Worm (Caenorhabditis elegans) whole organism, midembryonic: ENCODE results near the gene Y48E1C.1.

Source experiments
- T22C8.4 ChIP-seq: fragments of 200-800 bp; sonication (Bioruptor generic); IDR thresholded peaks from 2 replicates; pipeline ENCODE4 v1.3.6; 2022; ENCODE audit warnings: missing genetic modification characterization, missing compliant biosample characterization
- cog-1 ChIP-seq: sonication (generic microtip); optimal IDR thresholded peaks from 2 replicates; lab custom pipeline; 2016; ENCODE audit warnings: missing genetic modification characterization, missing compliant biosample characterization
- flt-1 ChIP-seq: fragments of 200-800 bp; sonication (Bioruptor generic); IDR thresholded peaks from 2 replicates; pipeline ENCODE4 v1.3.6; 2022; ENCODE audit warnings: missing genetic modification characterization, missing compliant biosample characterization
- klf-2 ChIP-seq: fragments of 200-800 bp; sonication (Bioruptor generic); conservative IDR thresholded peaks from 2 replicates; pipeline ENCODE4 v1.3.6; 2022; ENCODE audit warnings: missing genetic modification reagents, missing genetic modification characterization, missing compliant biosample characterization
- med-1 ChIP-seq: sonication (generic microtip); optimal IDR thresholded peaks from 2 replicates; lab custom pipeline; 2017; ENCODE audit warnings: missing genetic modification characterization, mild to moderate bottlenecking, missing compliant biosample characterization, antibody characterized with exemption, missing genetic modification reagents; ENCODE audit not compliant: insufficient read depth
- ref-1 ChIP-seq: fragments of 200-800 bp; sonication (Bioruptor generic); conservative IDR thresholded peaks from 2 replicates; pipeline ENCODE4 v1.3.6; 2022; ENCODE audit warnings: missing genetic modification reagents, missing genetic modification characterization, missing compliant biosample characterization
- tab-1 ChIP-seq: fragments of 200-800 bp; sonication (Bioruptor generic); IDR thresholded peaks from 2 replicates; pipeline ENCODE4 v1.3.6; 2022; ENCODE audit warnings: missing genetic modification characterization, missing compliant biosample characterization
- ztf-23 ChIP-seq: fragments of 200-800 bp; sonication (Bioruptor generic); IDR thresholded peaks from 2 replicates; pipeline ENCODE4 v1.3.6; 2022; ENCODE audit warnings: missing genetic modification reagents, missing genetic modification characterization, missing compliant biosample characterization
- ztf-29 ChIP-seq: fragments of 200-800 bp; sonication (Bioruptor generic); IDR thresholded peaks from 2 replicates; pipeline ENCODE4 v1.3.6; 2022; ENCODE audit warnings: missing genetic modification reagents, missing genetic modification characterization, missing compliant biosample characterization

The Y48E1C.1 gene

DNA sequence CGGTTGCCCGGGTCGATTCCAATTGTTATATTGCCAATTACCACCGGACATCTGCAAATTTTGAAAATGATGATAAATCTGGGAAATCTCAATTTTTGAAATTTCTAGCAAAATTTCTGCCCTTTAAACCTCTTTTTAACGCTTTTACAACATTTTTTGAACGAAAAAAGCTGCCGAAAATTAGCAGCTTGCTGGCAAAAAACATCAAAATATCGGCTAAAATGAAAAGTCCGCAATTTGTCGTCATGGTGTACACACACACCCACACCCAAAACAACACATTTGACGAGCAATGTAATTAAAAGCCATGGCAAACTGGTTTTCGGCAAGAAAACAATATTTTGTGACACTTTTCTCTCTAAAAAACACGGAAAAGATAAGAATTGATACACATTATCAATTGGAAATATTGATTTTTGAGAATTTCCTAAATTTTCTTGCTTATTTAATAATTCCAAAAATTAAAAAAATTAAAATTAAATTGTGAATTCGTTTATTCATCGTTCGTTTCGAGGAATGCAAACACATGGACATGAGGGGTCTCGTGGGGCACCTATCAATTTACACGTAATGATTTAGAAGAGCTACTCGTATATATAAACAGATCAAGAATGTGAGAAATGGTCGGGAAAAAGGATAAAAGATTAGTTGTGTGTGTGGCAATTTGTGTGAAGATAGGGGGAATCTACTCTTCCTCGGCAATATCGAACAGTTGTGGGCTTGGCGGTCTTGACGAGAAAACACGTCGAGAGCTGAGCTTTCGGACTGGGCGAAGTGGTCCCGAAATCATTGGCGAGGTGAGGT lies 46.0 kb downstream of the Y48E1C.1 start, which contains the start of gene pqn-27:
pqn-27 (minus strand) TSS at position 51 of the 804 bp plus-strand sequence.
- TF ChIP-seq ref-1, result 0 out of 2 replicates have a peak, but pooled peaks have one; percentile 6
- TF ChIP-seq cog-1 (tag; lab: Kevin White, UChicago), result peak; percentile 60
- TF ChIP-seq flt-1 (GFP tag; lab: Robert Waterston, UW), result 0 out of 2 replicates have a peak, but pooled peaks have one; percentile 6
- no peak for TF ChIP-seq T22C8.4 (GFP tag; lab: Robert Waterston, UW)

ce11 chrII:13461604-13462375 lies 47.0 kb downstream of the Y48E1C.1 start:
- TF ChIP-seq ztf-29 (GFP tag; lab: Robert Waterston, UW) (no peak), T22C8.4 (GFP tag; lab: Robert Waterston, UW) (no peak), tab-1 (GFP tag; lab: Robert Waterston, UW) (no peak), ztf-23 (GFP tag; lab: Robert Waterston, UW) (no peak), med-1 (GFP tag; lab: Kevin White, UChicago) (no peak), klf-2 (GFP tag; lab: Robert Waterston, UW) (no peak), ref-1 (no peak), flt-1 (GFP tag; lab: Robert Waterston, UW) (peak; percentile 69; the same call in 1 of the 2 replicates), cog-1 (tag; lab: Kevin White, UChicago) (peak; percentile 70)

DNA sequence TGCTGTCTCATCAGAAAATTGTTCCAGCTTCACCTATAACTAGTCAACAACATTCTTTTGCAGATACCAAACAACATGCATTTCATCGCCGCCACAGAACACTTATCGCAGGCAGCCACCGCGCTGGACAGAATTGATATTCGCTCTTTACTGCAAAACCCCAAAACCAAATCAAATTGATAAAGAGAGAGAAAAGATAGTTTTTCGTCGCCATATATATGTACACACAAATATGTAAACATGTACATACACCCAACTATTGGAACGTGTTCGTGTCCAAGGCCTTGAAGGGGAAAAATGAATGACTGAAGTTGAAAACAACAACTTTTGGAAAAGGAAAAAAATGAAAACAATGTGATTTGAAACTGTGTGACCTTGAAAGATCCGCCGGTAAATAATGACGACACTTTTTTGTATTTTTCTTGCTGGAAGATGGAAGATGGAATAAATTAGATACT lies 50.6 kb downstream of the Y48E1C.1 start:
- no peak for TF ChIP-seq ztf-23 (GFP tag; lab: Robert Waterston, UW)
- TF ChIP-seq cog-1 (tag; lab: Kevin White, UChicago), result no peak
- no peak for TF ChIP-seq T22C8.4 (GFP tag; lab: Robert Waterston, UW)
- no peak for TF ChIP-seq tab-1 (GFP tag; lab: Robert Waterston, UW)
- no peak for TF ChIP-seq ref-1
- no peak for TF ChIP-seq med-1 (GFP tag; lab: Kevin White, UChicago)
- TF ChIP-seq ztf-29 (GFP tag; lab: Robert Waterston, UW), result no peak
- TF ChIP-seq klf-2 (GFP tag; lab: Robert Waterston, UW), result no peak
- TF ChIP-seq flt-1 (GFP tag; lab: Robert Waterston, UW), result no peak

ce11 chrII:13467838-13468389 lies 53.1 kb downstream of the Y48E1C.1 start:
- TF ChIP-seq ref-1 (no peak), cog-1 (tag; lab: Kevin White, UChicago) (no peak), tab-1 (GFP tag; lab: Robert Waterston, UW) (no peak), T22C8.4 (GFP tag; lab: Robert Waterston, UW) (no peak), med-1 (GFP tag; lab: Kevin White, UChicago) (no peak), ztf-29 (GFP tag; lab: Robert Waterston, UW) (no peak), flt-1 (GFP tag; lab: Robert Waterston, UW) (no peak), ztf-23 (GFP tag; lab: Robert Waterston, UW) (no peak), klf-2 (GFP tag; lab: Robert Waterston, UW) (no peak)

DNA sequence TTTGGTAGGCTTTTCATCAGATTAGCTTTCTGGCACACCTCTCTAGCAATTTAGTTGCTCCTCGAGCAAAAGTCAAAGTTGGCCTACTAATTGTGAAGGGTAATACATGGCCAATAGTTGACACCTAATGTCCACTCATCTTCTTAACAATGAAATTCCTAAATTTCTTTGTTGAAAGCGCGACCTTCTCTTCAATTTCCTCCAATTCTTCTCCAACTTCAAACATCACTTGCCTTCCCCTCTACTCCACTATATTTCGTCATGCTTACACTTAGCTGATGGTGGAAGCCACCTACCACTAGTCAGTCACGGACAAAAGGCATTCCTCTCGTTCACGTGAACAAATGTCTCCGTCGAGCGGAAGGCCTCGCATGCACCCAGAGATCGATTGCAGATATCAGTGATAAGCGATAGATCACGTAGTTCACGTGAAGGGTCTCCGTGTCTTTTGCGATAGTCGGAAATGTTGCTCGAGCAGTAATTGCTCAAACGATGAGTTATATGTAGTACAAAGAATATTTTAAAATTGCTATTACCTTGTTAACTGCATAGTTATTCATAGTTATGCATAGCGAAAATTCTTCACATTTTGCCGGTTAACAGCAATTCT lies 54.3 kb downstream of the Y48E1C.1 start, which contains the start of gene E01G4.3:
E01G4.3 (minus strand) TSS at position 560 of the 610 bp plus-strand sequence.
- TF ChIP-seq flt-1 (GFP tag; lab: Robert Waterston, UW) (no peak), tab-1 (GFP tag; lab: Robert Waterston, UW) (no peak), ztf-23 (GFP tag; lab: Robert Waterston, UW) (no peak), cog-1 (tag; lab: Kevin White, UChicago) (no peak), T22C8.4 (GFP tag; lab: Robert Waterston, UW) (no peak), ref-1 (no peak)

- TF ChIP-seq klf-2 (GFP tag; lab: Robert Waterston, UW), result no peak
- no peak for TF ChIP-seq ztf-29 (GFP tag; lab: Robert Waterston, UW)
- no peak for TF ChIP-seq tab-1 (GFP tag; lab: Robert Waterston, UW)
- TF ChIP-seq cog-1 (tag; lab: Kevin White, UChicago), result no peak
- no peak for TF ChIP-seq flt-1 (GFP tag; lab: Robert Waterston, UW)
- TF ChIP-seq ref-1, result no peak
- TF ChIP-seq med-1 (GFP tag; lab: Kevin White, UChicago), result no peak
- TF ChIP-seq ztf-23 (GFP tag; lab: Robert Waterston, UW), result no peak
- no peak for TF ChIP-seq T22C8.4 (GFP tag; lab: Robert Waterston, UW)
These were observed 55.8 kb downstream of the Y48E1C.1 start for ce11 chrII:13470655-13471054.

DNA sequence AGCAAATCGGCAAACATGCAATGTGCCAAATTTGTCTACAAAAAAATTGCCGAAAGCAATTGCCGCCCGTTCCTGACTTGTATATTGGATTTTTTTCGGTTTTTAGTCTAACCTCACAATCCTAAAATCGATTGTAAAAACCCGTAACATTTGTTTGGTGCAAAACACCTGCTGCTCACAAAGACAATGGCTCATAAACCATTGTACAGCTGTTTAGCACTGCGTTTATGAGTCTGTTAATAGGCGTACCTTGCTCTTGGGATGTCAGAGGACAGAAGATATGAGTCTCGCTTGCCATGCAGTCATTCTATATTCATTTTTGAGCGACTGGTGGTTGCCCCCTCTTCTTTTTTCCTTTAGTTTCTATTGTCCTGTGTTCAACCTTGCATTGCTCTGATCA lies 57.3 kb downstream of the Y48E1C.1 start, which contains the start of gene E01G4.5:
E01G4.5 (plus strand) TSS at position 301 of the 400 bp plus-strand sequence.
- TF ChIP-seq tab-1 (GFP tag; lab: Robert Waterston, UW), result no peak
- no peak for TF ChIP-seq ref-1
- TF ChIP-seq klf-2 (GFP tag; lab: Robert Waterston, UW), result no peak
- no peak for TF ChIP-seq med-1 (GFP tag; lab: Kevin White, UChicago)
- no peak for TF ChIP-seq T22C8.4 (GFP tag; lab: Robert Waterston, UW)
- TF ChIP-seq ztf-23 (GFP tag; lab: Robert Waterston, UW), result no peak
- TF ChIP-seq ztf-29 (GFP tag; lab: Robert Waterston, UW), result no peak
- no peak for TF ChIP-seq cog-1 (tag; lab: Kevin White, UChicago)
- TF ChIP-seq flt-1 (GFP tag; lab: Robert Waterston, UW), result no peak
